Worm (Caenorhabditis elegans) whole organism, young adult: ENCODE measurements around the gene otpl-1.

Experiments
- C06A6.2 ChIP-seq: fragments of 200-800 bp; sonication (Bioruptor generic); conservative IDR thresholded peaks from 2 replicates; pipeline ENCODE4 v1.3.6; 2022; ENCODE audit warnings: missing genetic modification characterization, missing compliant biosample characterization
- F33H1.4 ChIP-seq: fragments of 200-800 bp; sonication (Bioruptor generic); IDR thresholded peaks from 2 replicates; pipeline ENCODE4 v1.3.6; 2022; ENCODE audit warnings: missing genetic modification reagents, missing genetic modification characterization, missing compliant biosample characterization
- F37B4.10 ChIP-seq: fragments of 200-800 bp; sonication (Bioruptor generic); IDR thresholded peaks from 2 replicates; pipeline ENCODE4 v1.3.6; 2022; ENCODE audit warnings: missing genetic modification characterization, missing compliant biosample characterization
- F55B11.4 ChIP-seq: sonication (generic microtip); optimal IDR thresholded peaks from 2 replicates; lab custom pipeline; 2016; ENCODE audit warnings: missing compliant biosample characterization, missing genetic modification characterization, borderline replicate concordance; ENCODE audit not compliant: insufficient read depth
- Y56A3A.18 ChIP-seq: fragments of 200-800 bp; sonication (Bioruptor generic); IDR thresholded peaks from 2 replicates; pipeline ENCODE4 v1.3.6; 2022; ENCODE audit warnings: missing genetic modification reagents, missing genetic modification characterization, missing compliant biosample characterization
- cebp-1 ChIP-seq, 2 experiments: fragments of 200-800 bp in 1 of 2; sonication (Bioruptor generic) in 1 of 2; sonication (generic microtip) in 1 of 2; IDR thresholded peaks in 1 of 2; optimal IDR thresholded peaks in 1 of 2; 2 replicates each; pipeline versions ENCODE4 v1.3.6 to Lab custom; 2017 to 2022; ENCODE audit warnings: missing compliant biosample characterization in 2 of 2, missing genetic modification characterization in 2 of 2, mild to moderate bottlenecking in 1 of 2, missing genetic modification reagents in 1 of 2, moderate library complexity in 1 of 2
- ceh-27 ChIP-seq: fragments of 200-800 bp; sonication (Bioruptor generic); optimal IDR thresholded peaks from 2 replicates; lab custom pipeline; 2018; ENCODE audit warnings: mild to moderate bottlenecking, missing genetic modification characterization, moderate library complexity, missing compliant biosample characterization
- egl-18 ChIP-seq: fragments of 200-800 bp; sonication (Bioruptor generic); IDR thresholded peaks from 2 replicates; pipeline ENCODE4 v1.3.6; 2022; ENCODE audit warnings: missing genetic modification reagents, missing genetic modification characterization, missing compliant biosample characterization
- egl-44 ChIP-seq: fragments of 200-800 bp; sonication (Bioruptor generic); IDR thresholded peaks from 2 replicates; pipeline ENCODE4 v1.3.6; 2022; ENCODE audit warnings: missing genetic modification reagents, missing genetic modification characterization, missing compliant biosample characterization
- ekl-4 ChIP-seq: fragments of 200-800 bp; sonication (Bioruptor generic); IDR thresholded peaks from 2 replicates; pipeline ENCODE4 v1.3.6; 2022; ENCODE audit warnings: missing genetic modification reagents, missing genetic modification characterization, missing compliant biosample characterization
- fkh-3 ChIP-seq: sonication (generic microtip); optimal IDR thresholded peaks from 2 replicates; lab custom pipeline; 2016; ENCODE audit warnings: mild to moderate bottlenecking, missing genetic modification characterization, missing compliant biosample characterization
- gei-17 ChIP-seq: fragments of 200-800 bp; sonication (Bioruptor generic); optimal IDR thresholded peaks from 2 replicates; lab custom pipeline; 2018; ENCODE audit warnings: mild to moderate bottlenecking, missing genetic modification characterization, missing compliant biosample characterization
- hmg-1.2 ChIP-seq: fragments of 200-800 bp; sonication (Bioruptor generic); IDR thresholded peaks from 2 replicates; pipeline ENCODE4 v1.3.6; 2022; ENCODE audit warnings: missing genetic modification reagents, missing genetic modification characterization, missing compliant biosample characterization
- hmg-20 ChIP-seq: fragments of 200-800 bp; sonication (Bioruptor generic); IDR thresholded peaks from 2 replicates; pipeline ENCODE4 v1.3.6; 2022; ENCODE audit warnings: missing genetic modification reagents, missing genetic modification characterization, missing compliant biosample characterization
- hsf-1 ChIP-seq: fragments of 200-800 bp; sonication (Bioruptor generic); IDR thresholded peaks from 2 replicates; pipeline ENCODE4 v1.3.6; 2022; ENCODE audit warnings: missing genetic modification reagents, missing genetic modification characterization, missing compliant biosample characterization
- lin-40 ChIP-seq: sonication (generic microtip); optimal IDR thresholded peaks from 2 replicates; lab custom pipeline; 2016; ENCODE audit warnings: missing genetic modification characterization, mild to moderate bottlenecking, missing compliant biosample characterization, missing genotype, missing genetic modification reagents
- madf-3 ChIP-seq: fragments of 200-800 bp; sonication (Bioruptor generic); IDR thresholded peaks from 2 replicates; pipeline ENCODE4 v1.3.6; 2022; ENCODE audit warnings: missing genetic modification reagents, missing genetic modification characterization, missing compliant biosample characterization
- madf-8 ChIP-seq: fragments of 200-800 bp; sonication (Bioruptor generic); conservative IDR thresholded peaks from 2 replicates; pipeline ENCODE4 v1.3.6; 2022; ENCODE audit warnings: missing genetic modification reagents, missing genetic modification characterization, missing compliant biosample characterization
- mcd-1 ChIP-seq: fragments of 200-800 bp; sonication (Bioruptor generic); IDR thresholded peaks from 2 replicates; pipeline ENCODE4 v1.3.6; 2022; ENCODE audit warnings: missing genetic modification reagents, missing genetic modification characterization, missing compliant biosample characterization
- mel-28 ChIP-seq: sonication (generic microtip); optimal IDR thresholded peaks from 2 replicates; lab custom pipeline; 2016; ENCODE audit warnings: borderline replicate concordance, mild to moderate bottlenecking, missing genetic modification characterization, missing compliant biosample characterization
- nfyb-1 ChIP-seq: fragments of 200-800 bp; sonication (Bioruptor generic); IDR thresholded peaks from 2 replicates; pipeline ENCODE4 v1.3.6; 2022; ENCODE audit warnings: missing genetic modification reagents, missing genetic modification characterization, missing compliant biosample characterization
- nhr-120 ChIP-seq: fragments of 200-800 bp; sonication (Bioruptor generic); IDR thresholded peaks from 2 replicates; pipeline ENCODE4 v1.3.6; 2022; ENCODE audit warnings: missing genetic modification characterization, missing compliant biosample characterization
- nhr-90 ChIP-seq: sonication (generic microtip); optimal IDR thresholded peaks from 2 replicates; lab custom pipeline; 2016; ENCODE audit warnings: missing genotype, mild to moderate bottlenecking, missing genetic modification characterization, missing compliant biosample characterization
- pbrm-1 ChIP-seq: fragments of 200-800 bp; sonication (Bioruptor generic); IDR thresholded peaks from 2 replicates; pipeline ENCODE4 v1.3.6; 2022; ENCODE audit warnings: missing genetic modification reagents, missing genetic modification characterization, missing compliant biosample characterization
- snpc-4 ChIP-seq, 5 experiments: fragments of 150-350 bp in 1 of 5; sonication (generic microtip) in 4 of 5; optimal IDR thresholded peaks; 2 replicates each; lab custom pipeline; 2014 to 2018; ENCODE audit warnings: missing genetic modification characterization in 5 of 5, missing biosample characterization in 3 of 5, antibody characterized with exemption in 2 of 5, mild to moderate bottlenecking in 2 of 5, missing compliant biosample characterization in 2 of 5, missing genotype in 2 of 5, moderate library complexity in 2 of 5, missing genetic modification reagents in 1 of 5
- somi-1 ChIP-seq: fragments of 200-800 bp; sonication (Bioruptor generic); optimal IDR thresholded peaks from 2 replicates; lab custom pipeline; 2018; ENCODE audit warnings: mild to moderate bottlenecking, missing genetic modification characterization, missing compliant biosample characterization
- tlf-1 ChIP-seq: fragments of 200-800 bp; sonication (Bioruptor generic); optimal IDR thresholded peaks from 2 replicates; lab custom pipeline; 2018; ENCODE audit warnings: mild to moderate bottlenecking, missing genetic modification characterization, missing compliant biosample characterization
- zfh-2 ChIP-seq: fragments of 200-800 bp; sonication (Bioruptor generic); conservative IDR thresholded peaks from 2 replicates; pipeline ENCODE4 v1.3.6; 2022; ENCODE audit warnings: missing genetic modification reagents, missing genetic modification characterization, missing compliant biosample characterization
- ztf-28 ChIP-seq: fragments of 200-800 bp; sonication (Bioruptor generic); IDR thresholded peaks from 2 replicates; pipeline ENCODE4 v1.3.6; 2022; ENCODE audit warnings: missing genetic modification reagents, missing genetic modification characterization, missing compliant biosample characterization

otpl-1 gene

ce11 chrIV:3568608-3569007, at the start of gene otpl-1:
Gene otpl-1 (plus strand): TSS chrIV:3568979.
- peak; percentile 71 for TF ChIP-seq zfh-2 (GFP tag; lab: Robert Waterston, UW)
- TF ChIP-seq pbrm-1 (GFP tag; lab: Robert Waterston, UW): no peak
- TF ChIP-seq F37B4.10 (GFP tag; lab: Robert Waterston, UW): 0 out of 2 replicates have a peak, but pooled peaks have one; percentile 25
- peak; percentile 3 for TF ChIP-seq snpc-4 (GFP tag; optimal IDR thresholded peaks at IDR 0.05; lab: Kevin White, UChicago)
- peak in 3 of 4 experiments; percentile 27 to 85 (median 70) for TF ChIP-seq snpc-4 (tag; optimal IDR thresholded peaks at IDR 0.05; lab: Kevin White, UChicago)
- TF ChIP-seq mcd-1: no peak
- TF ChIP-seq, all 124 proteins: peak for 3

- TF ChIP-seq cebp-1 (GFP tag; IDR thresholded peaks at IDR 0.05; lab: Robert Waterston, UW): no peak
- TF ChIP-seq cebp-1 (tag; optimal IDR thresholded peaks at IDR 0.05; lab: Kevin White, UChicago): peak; percentile 47
- TF ChIP-seq Y56A3A.18 (GFP tag; lab: Robert Waterston, UW): no peak
- TF ChIP-seq hmg-1.2: peak; percentile 99
- TF ChIP-seq zfh-2 (GFP tag; lab: Robert Waterston, UW): peak; percentile 63
- TF ChIP-seq fkh-3 (tag; lab: Kevin White, UChicago): no peak
- 0 out of 2 replicates have a peak, but pooled peaks have one; percentile 26 for TF ChIP-seq C06A6.2 (GFP tag; lab: Robert Waterston, UW)
- no peak for TF ChIP-seq egl-18 (GFP tag; lab: Robert Waterston, UW)
- TF ChIP-seq snpc-4 (GFP tag; optimal IDR thresholded peaks at IDR 0.05; lab: Kevin White, UChicago): peak; percentile 68
- peak; percentile 70 to 85 (median 84) for TF ChIP-seq snpc-4 (tag; optimal IDR thresholded peaks at IDR 0.05; lab: Kevin White, UChicago)
- no peak for TF ChIP-seq nhr-120 (GFP tag; lab: Robert Waterston, UW)
- TF ChIP-seq madf-3 (GFP tag; lab: Robert Waterston, UW): no peak
- TF ChIP-seq egl-44 (GFP tag; lab: Robert Waterston, UW): no peak
Measured at ce11 chrIV:3519352-3519751, 49.4 kb upstream of the otpl-1 start.

ce11 chrIV:3520374-3520773, 48.4 kb upstream of the otpl-1 start:
- TF ChIP-seq tlf-1 (GFP tag; lab: Kevin White, UChicago): no peak
- no peak for TF ChIP-seq gei-17 (GFP tag; lab: Kevin White, UChicago)
- peak; percentile 93 for TF ChIP-seq cebp-1 (GFP tag; IDR thresholded peaks at IDR 0.05; lab: Robert Waterston, UW)
- TF ChIP-seq cebp-1 (tag; optimal IDR thresholded peaks at IDR 0.05; lab: Kevin White, UChicago): peak; percentile 100
- no peak for TF ChIP-seq madf-8 (GFP tag; lab: Robert Waterston, UW)
- no peak for TF ChIP-seq mcd-1
- no peak for TF ChIP-seq nhr-90 (tag; lab: Kevin White, UChicago)
- no peak for TF ChIP-seq lin-40 (tag; lab: Kevin White, UChicago)
- no peak for TF ChIP-seq fkh-3 (tag; lab: Kevin White, UChicago)

ce11 chrIV:3520957-3521356, 47.8 kb upstream of the otpl-1 start:
- no peak for TF ChIP-seq hmg-20 (GFP tag; lab: Robert Waterston, UW)
- peak; percentile 14; the same call in 1 of the 2 replicates for TF ChIP-seq hmg-1.2
- TF ChIP-seq F55B11.4 (tag; lab: Kevin White, UChicago): no peak
- 0 out of 2 replicates have a peak, but pooled peaks have one; percentile 16 for TF ChIP-seq nfyb-1 (GFP tag; lab: Robert Waterston, UW)
- peak; percentile 30; the same call in 1 of the 2 replicates for TF ChIP-seq zfh-2 (GFP tag; lab: Robert Waterston, UW)
- TF ChIP-seq ztf-28 (GFP tag; lab: Robert Waterston, UW): no peak
- TF ChIP-seq F33H1.4 (GFP tag; lab: Robert Waterston, UW): no peak
- peak; percentile 46 for TF ChIP-seq ceh-27 (GFP tag; lab: Kevin White, UChicago)
- TF ChIP-seq mel-28 (tag; lab: Kevin White, UChicago): no peak

ce11 chrIV:3521710-3522109, 47.1 kb upstream of the otpl-1 start:
- peak; percentile 47; the same call in 1 of the 2 replicates for TF ChIP-seq zfh-2 (GFP tag; lab: Robert Waterston, UW)
- no peak for TF ChIP-seq somi-1
- TF ChIP-seq hsf-1 (GFP tag; lab: Robert Waterston, UW): no peak
- TF ChIP-seq ekl-4: 0 out of 2 replicates have a peak, but pooled peaks have one; percentile 23
